Worm (Caenorhabditis elegans) whole organism, L2 larva: ENCODE data around the gene F37B12.1.

ENCODE experiments used
- C34F6.9 ChIP-seq: fragments of 150-350 bp; optimal IDR thresholded peaks from 2 replicates; lab custom pipeline; 2014; ENCODE audit warnings: missing biosample characterization, missing genetic modification characterization
- F13H6.1 ChIP-seq: sonication (generic microtip); optimal IDR thresholded peaks from 2 replicates; lab custom pipeline; 2016; ENCODE audit warnings: missing genetic modification characterization, missing compliant biosample characterization
- R02D3.7 ChIP-seq: fragments of 150-350 bp; optimal IDR thresholded peaks from 2 replicates; lab custom pipeline; 2014; ENCODE audit warnings: missing biosample characterization, missing genetic modification characterization
- Y55F3AM.14 ChIP-seq: fragments of 200-800 bp; sonication (Bioruptor generic); optimal IDR thresholded peaks from 2 replicates; lab custom pipeline; 2018; ENCODE audit warnings: mild to moderate bottlenecking, missing genetic modification characterization, missing compliant biosample characterization
- ZK546.5 ChIP-seq: sonication (generic microtip); optimal IDR thresholded peaks from 2 replicates; lab custom pipeline; 2017; ENCODE audit warnings: missing biosample characterization, missing genetic modification characterization
- alr-1 ChIP-seq: fragments of 150-350 bp; optimal IDR thresholded peaks from 2 replicates; lab custom pipeline; 2014; ENCODE audit warnings: missing biosample characterization, missing genetic modification characterization
- aly-2 ChIP-seq: fragments of 150-350 bp; optimal IDR thresholded peaks from 2 replicates; lab custom pipeline; 2014; ENCODE audit warnings: missing biosample characterization, missing genetic modification characterization
- ama-1 ChIP-seq: fragments of 150-350 bp; optimal IDR thresholded peaks from 2 replicates; lab custom pipeline; 2018; ENCODE audit warnings: inconsistent platforms
- blmp-1 ChIP-seq: sonication (generic microtip); optimal IDR thresholded peaks from 2 replicates; lab custom pipeline; 2017; ENCODE audit warnings: missing genetic modification characterization, mild to moderate bottlenecking, missing compliant biosample characterization, antibody characterized with exemption, moderate library complexity; ENCODE audit not compliant: insufficient read depth
- ceh-16 ChIP-seq: fragments of 150-350 bp; optimal IDR thresholded peaks from 2 replicates; lab custom pipeline; 2014; ENCODE audit warnings: missing biosample characterization, missing genetic modification characterization
- ceh-82 ChIP-seq: fragments of 150-350 bp; optimal IDR thresholded peaks from 2 replicates; lab custom pipeline; 2014; ENCODE audit warnings: missing biosample characterization, missing genetic modification characterization
- crh-2 ChIP-seq: sonication (generic microtip); optimal IDR thresholded peaks from 2 replicates; lab custom pipeline; 2017; ENCODE audit warnings: missing biosample characterization, missing genetic modification characterization
- dmd-4 ChIP-seq: sonication (generic microtip); optimal IDR thresholded peaks from 2 replicates; lab custom pipeline; 2017; ENCODE audit warnings: missing biosample characterization, missing genetic modification characterization
- egl-27 ChIP-seq: sonication (generic microtip); optimal IDR thresholded peaks from 3 replicates; lab custom pipeline; 2017; ENCODE audit warnings: missing biosample characterization, missing genetic modification reagents, missing genetic modification characterization
- elt-1 ChIP-seq: fragments of 150-350 bp; optimal IDR thresholded peaks from 2 replicates; lab custom pipeline; 2014; ENCODE audit warnings: missing biosample characterization, missing genetic modification characterization
- elt-3 ChIP-seq: sonication (generic microtip); optimal IDR thresholded peaks from 2 replicates; lab custom pipeline; 2017; ENCODE audit warnings: missing biosample characterization, missing genetic modification characterization
- fos-1 ChIP-seq: fragments of 150-350 bp; optimal IDR thresholded peaks from 2 replicates; lab custom pipeline; 2014; ENCODE audit warnings: missing biosample characterization, missing genetic modification characterization
- gmeb-1 ChIP-seq: fragments of 150-350 bp; optimal IDR thresholded peaks from 2 replicates; lab custom pipeline; 2014; ENCODE audit warnings: missing biosample characterization, missing genetic modification characterization
- lin-11 ChIP-seq: fragments of 150-350 bp; sonication (generic microtip); optimal IDR thresholded peaks from 2 replicates; lab custom pipeline; 2014; ENCODE audit warnings: missing biosample characterization, missing genetic modification characterization, inconsistent platforms, mixed read lengths
- lin-13 ChIP-seq: fragments of 150-350 bp; optimal IDR thresholded peaks from 2 replicates; lab custom pipeline; 2014; ENCODE audit warnings: missing biosample characterization, missing genetic modification reagents, missing genetic modification characterization
- lin-39 ChIP-seq: fragments of 150-350 bp; optimal IDR thresholded peaks from 2 replicates; lab custom pipeline; 2014; ENCODE audit warnings: missing biosample characterization, missing genetic modification reagents, missing genetic modification characterization
- lsy-2 ChIP-seq, 2 experiments: fragments of 150-350 bp in 1 of 2; sonication (generic microtip) in 1 of 2; optimal IDR thresholded peaks; 2 replicates each; lab custom pipeline; 2014 to 2017; ENCODE audit warnings: missing biosample characterization in 2 of 2, missing genetic modification characterization in 2 of 2
- mab-5 ChIP-seq: fragments of 150-350 bp; optimal IDR thresholded peaks from 2 replicates; lab custom pipeline; 2014; ENCODE audit warnings: missing biosample characterization, missing genetic modification characterization
- mbf-1 ChIP-seq: sonication (generic microtip); optimal IDR thresholded peaks from 2 replicates; lab custom pipeline; 2017; ENCODE audit warnings: missing biosample characterization, missing genetic modification characterization
- mdl-1 ChIP-seq, 2 experiments: fragments of 150-350 bp in 1 of 2; sonication (generic microtip) in 1 of 2; optimal IDR thresholded peaks; 2 replicates each; lab custom pipeline; 2017; ENCODE audit warnings: missing biosample characterization in 2 of 2, missing genetic modification characterization in 2 of 2
- nhr-10 ChIP-seq: sonication (generic microtip); optimal IDR thresholded peaks from 2 replicates; lab custom pipeline; 2017; ENCODE audit warnings: missing biosample characterization, missing genetic modification characterization
- nhr-11 ChIP-seq: fragments of 150-350 bp; optimal IDR thresholded peaks from 2 replicates; lab custom pipeline; 2014; ENCODE audit warnings: missing biosample characterization, missing genetic modification characterization
- nhr-12 ChIP-seq: fragments of 150-350 bp; optimal IDR thresholded peaks from 2 replicates; lab custom pipeline; 2014; ENCODE audit warnings: missing biosample characterization, missing genetic modification characterization
- nhr-129 ChIP-seq: fragments of 150-350 bp; optimal IDR thresholded peaks from 2 replicates; lab custom pipeline; 2014; ENCODE audit warnings: missing biosample characterization, missing genetic modification characterization
- nhr-21 ChIP-seq: fragments of 150-350 bp; optimal IDR thresholded peaks from 2 replicates; lab custom pipeline; 2014; ENCODE audit warnings: missing biosample characterization, missing genetic modification characterization
- nhr-23 ChIP-seq: fragments of 150-350 bp; optimal IDR thresholded peaks from 2 replicates; lab custom pipeline; 2014; ENCODE audit warnings: missing biosample characterization, missing genetic modification reagents, missing genetic modification characterization
- nhr-237 ChIP-seq: fragments of 150-350 bp; optimal IDR thresholded peaks from 2 replicates; lab custom pipeline; 2014; ENCODE audit warnings: missing biosample characterization, missing genetic modification characterization
- nhr-25 ChIP-seq: fragments of 150-350 bp; sonication (generic microtip); optimal IDR thresholded peaks from 3 replicates; lab custom pipeline; 2014; ENCODE audit warnings: missing biosample characterization, missing genetic modification characterization
- nhr-6 ChIP-seq: fragments of 150-350 bp; optimal IDR thresholded peaks from 2 replicates; lab custom pipeline; 2014; ENCODE audit warnings: missing biosample characterization, missing genetic modification characterization
- nhr-77 ChIP-seq: fragments of 150-350 bp; optimal IDR thresholded peaks from 2 replicates; lab custom pipeline; 2014; ENCODE audit warnings: missing biosample characterization, missing genetic modification characterization
- peb-1 ChIP-seq: fragments of 150-350 bp; optimal IDR thresholded peaks from 2 replicates; lab custom pipeline; 2014; ENCODE audit warnings: missing biosample characterization, missing genetic modification characterization
- sem-4 ChIP-seq: fragments of 150-350 bp; optimal IDR thresholded peaks from 2 replicates; lab custom pipeline; 2014; ENCODE audit warnings: missing biosample characterization, missing genetic modification reagents, missing genetic modification characterization
- skn-1 ChIP-seq: sonication (generic microtip); optimal IDR thresholded peaks from 2 replicates; lab custom pipeline; 2017; ENCODE audit warnings: missing biosample characterization, missing genetic modification characterization
- sma-3 ChIP-seq: sonication (generic microtip); optimal IDR thresholded peaks from 2 replicates; lab custom pipeline; 2016; ENCODE audit warnings: missing genetic modification reagents, missing genetic modification characterization, missing compliant biosample characterization
- sma-9 ChIP-seq, 2 experiments: fragments of 150-350 bp in 1 of 2; sonication (generic microtip) in 1 of 2; optimal IDR thresholded peaks; 2 replicates each; lab custom pipeline; 2014 to 2016; ENCODE audit warnings: missing genetic modification characterization in 2 of 2, mild to moderate bottlenecking in 1 of 2, missing biosample characterization in 1 of 2, missing compliant biosample characterization in 1 of 2, missing genetic modification reagents in 1 of 2, moderate library complexity in 1 of 2
- snpc-4 ChIP-seq: fragments of 150-350 bp; optimal IDR thresholded peaks from 2 replicates; lab custom pipeline; 2014; ENCODE audit warnings: missing biosample characterization, missing genetic modification characterization
- unc-39 ChIP-seq: fragments of 150-350 bp; optimal IDR thresholded peaks from 2 replicates; lab custom pipeline; 2014; ENCODE audit warnings: missing biosample characterization, missing genetic modification characterization
- unc-55 ChIP-seq: fragments of 150-350 bp; sonication (generic microtip); optimal IDR thresholded peaks from 3 replicates; lab custom pipeline; 2014; ENCODE audit warnings: missing biosample characterization, missing genetic modification reagents, missing genetic modification characterization
- unc-62 ChIP-seq: fragments of 150-350 bp; optimal IDR thresholded peaks from 2 replicates; lab custom pipeline; 2014; ENCODE audit warnings: missing biosample characterization, missing genetic modification reagents, missing genetic modification characterization
- zag-1 ChIP-seq: fragments of 150-350 bp; optimal IDR thresholded peaks from 2 replicates; lab custom pipeline; 2014; ENCODE audit warnings: missing biosample characterization, missing genetic modification characterization
- ztf-1 ChIP-seq: fragments of 200-800 bp; sonication (Bioruptor generic); conservative IDR thresholded peaks from 2 replicates; pipeline ENCODE4 v1.3.6; 2022; ENCODE audit warnings: missing genetic modification characterization, missing compliant biosample characterization
- ztf-11 ChIP-seq: sonication (generic microtip); optimal IDR thresholded peaks from 2 replicates; lab custom pipeline; 2017; ENCODE audit warnings: missing biosample characterization, missing genetic modification characterization
- ztf-4 ChIP-seq: fragments of 150-350 bp; optimal IDR thresholded peaks from 2 replicates; lab custom pipeline; 2014; ENCODE audit warnings: missing biosample characterization, missing genetic modification characterization

F37B12.1 gene

ce11 chrII:9056215-9056819 is 27.2 kb upstream of the F37B12.1 start:
- TF ChIP-seq sma-3: no peak
- no peak for TF ChIP-seq elt-1 (tag; lab: Kevin White, UChicago)
- no peak for TF ChIP-seq nhr-77
- TF ChIP-seq alr-1 (tag; lab: Kevin White, UChicago): no peak
- TF ChIP-seq ceh-82: no peak

DNA sequence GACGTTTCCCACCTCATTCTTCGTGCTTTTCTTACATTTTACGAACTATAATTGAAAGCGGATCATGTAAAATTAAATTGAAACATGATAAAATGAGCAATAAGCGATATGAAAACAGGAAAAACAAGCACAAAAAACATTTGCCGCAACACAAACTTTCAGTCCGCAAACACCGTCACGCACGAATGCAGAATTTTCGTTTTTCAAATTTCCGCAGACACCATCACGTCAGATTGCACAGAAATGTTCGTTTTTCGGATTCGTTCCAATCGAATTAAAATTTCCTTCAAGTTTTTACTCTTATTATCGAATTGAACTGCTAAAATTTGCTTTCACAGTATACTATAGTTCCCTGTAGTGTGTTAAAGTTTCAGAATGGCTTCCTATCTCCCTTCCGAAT is 25.5 kb upstream of the F37B12.1 start, which contains the start of gene chmp-7:
chmp-7 (plus strand) TSS at position 369 of the 400 bp plus-strand sequence.
- peak; percentile 87 for TF ChIP-seq lin-11 (tag; lab: Kevin White, UChicago)
- no peak for TF ChIP-seq peb-1 (tag; lab: Kevin White, UChicago)
- TF ChIP-seq lin-13 (GFP tag; lab: Kevin White, UChicago): no peak
- TF ChIP-seq mdl-1 (tag; optimal IDR thresholded peaks at IDR 0.05; lab: Kevin White, UChicago): peak in 1 of 2 experiments; percentile 9
- TF ChIP-seq sma-9 (GFP tag; optimal IDR thresholded peaks at IDR 0.05; lab: Kevin White, UChicago): peak; percentile 76
- TF ChIP-seq sma-9 (tag; optimal IDR thresholded peaks at IDR 0.05; lab: Kevin White, UChicago): no peak
- peak; percentile 63 for TF ChIP-seq nhr-21
- peak; percentile 82 for TF ChIP-seq mab-5 (tag; lab: Kevin White, UChicago)
- TF ChIP-seq blmp-1 (tag; lab: Kevin White, UChicago): peak; percentile 60
- TF ChIP-seq dmd-4: no peak
- TF ChIP-seq sma-3: peak; percentile 79
- no peak for TF ChIP-seq aly-2 (tag; lab: Kevin White, UChicago)
- TF ChIP-seq F13H6.1 (tag; lab: Kevin White, UChicago): no peak
- no peak for TF ChIP-seq nhr-237 (tag; lab: Kevin White, UChicago)
- TF ChIP-seq ztf-4 (tag; lab: Kevin White, UChicago): no peak
- peak; percentile 32 for TF ChIP-seq nhr-11 (tag; lab: Kevin White, UChicago)
- TF ChIP-seq nhr-12 (tag; lab: Kevin White, UChicago): no peak
- TF ChIP-seq ztf-11 (tag; lab: Kevin White, UChicago): no peak
- TF ChIP-seq crh-2 (tag; lab: Kevin White, UChicago): peak; percentile 94
- TF ChIP-seq unc-55 (GFP tag; lab: Kevin White, UChicago): peak; percentile 95
- no peak for TF ChIP-seq nhr-23 (tag; lab: Kevin White, UChicago)
- TF ChIP-seq snpc-4 (tag; lab: Kevin White, UChicago): peak; percentile 66
- TF ChIP-seq unc-62: peak; percentile 20
- TF ChIP-seq nhr-25 (tag; lab: Kevin White, UChicago): no peak
- TF ChIP-seq Y55F3AM.14 (GFP tag; lab: Kevin White, UChicago): no peak
- peak; percentile 68 for TF ChIP-seq nhr-6
- TF ChIP-seq gmeb-1 (tag; lab: Kevin White, UChicago): peak; percentile 88
- peak; percentile 50 for TF ChIP-seq ama-1
- peak; percentile 59 for TF ChIP-seq skn-1
- TF ChIP-seq zag-1 (tag; lab: Kevin White, UChicago): peak; percentile 66
- TF ChIP-seq nhr-77: no peak
- peak; percentile 79 to 92 for TF ChIP-seq lsy-2 (tag; optimal IDR thresholded peaks at IDR 0.05; lab: Kevin White, UChicago)
- peak; percentile 85 for TF ChIP-seq sem-4 (tag; lab: Kevin White, UChicago)
- TF ChIP-seq egl-27 (tag; lab: Kevin White, UChicago): peak; percentile 50
- peak; percentile 33 for TF ChIP-seq nhr-10
- peak; percentile 29 for TF ChIP-seq ceh-16 (tag; lab: Kevin White, UChicago)
- no peak for TF ChIP-seq unc-39 (tag; lab: Kevin White, UChicago)
- no peak for TF ChIP-seq alr-1 (tag; lab: Kevin White, UChicago)
- no peak for TF ChIP-seq elt-1 (tag; lab: Kevin White, UChicago)
- no peak for TF ChIP-seq ZK546.5 (tag; lab: Kevin White, UChicago)
- no peak for TF ChIP-seq elt-3 (tag; lab: Kevin White, UChicago)
- no peak for TF ChIP-seq ceh-82
- TF ChIP-seq C34F6.9: peak; percentile 98
- no peak for TF ChIP-seq lin-39 (tag; lab: Kevin White, UChicago)
- no peak for TF ChIP-seq mbf-1 (tag; lab: Kevin White, UChicago)
- TF ChIP-seq fos-1: peak; percentile 84
- no peak for TF ChIP-seq R02D3.7 (tag; lab: Kevin White, UChicago)
- no peak for TF ChIP-seq ztf-1 (GFP tag; lab: Robert Waterston, UW)
- TF ChIP-seq nhr-129 (tag; lab: Kevin White, UChicago): peak; percentile 95
